Fruit fly (Drosophila melanogaster) whole organism, prepupa: Measurements from ENCODE around the gene Rdl.

Experiments used
- CG11294 ChIP-seq: fragments of 200-800 bp; sonication (Bioruptor generic); IDR thresholded peaks from 2 replicates; pipeline ENCODE4 v1.3.6; 2022; ENCODE audit warnings: missing biosample characterization, missing genetic modification characterization
- CG15336 ChIP-seq: fragments of 200-800 bp; sonication (Bioruptor generic); IDR thresholded peaks from 2 replicates; pipeline ENCODE4 v1.3.6; 2022; ENCODE audit warnings: missing biosample characterization, missing genetic modification characterization
- CG32006 ChIP-seq: fragments of 200-800 bp; sonication (Bioruptor generic); optimal IDR thresholded peaks from 3 replicates; lab custom pipeline; 2017; ENCODE audit warnings: missing biosample characterization, mild to moderate bottlenecking, missing genetic modification characterization
- CG4318 ChIP-seq: fragments of 200-800 bp; sonication (Bioruptor generic); optimal IDR thresholded peaks from 3 replicates; lab custom pipeline; 2017; ENCODE audit warnings: missing biosample characterization, mild to moderate bottlenecking, missing genetic modification characterization
- CG6163 ChIP-seq: fragments of 200-800 bp; sonication (Bioruptor generic); IDR thresholded peaks from 3 replicates; pipeline ENCODE4 v1.3.6; 2022; ENCODE audit warnings: missing biosample characterization, missing genetic modification characterization
- CG6276 ChIP-seq: fragments of 200-800 bp; sonication (Bioruptor generic); optimal IDR thresholded peaks from 2 replicates; lab custom pipeline; 2017; ENCODE audit warnings: missing biosample characterization, mild to moderate bottlenecking, missing genetic modification characterization
- CG6792 ChIP-seq: fragments of 200-800 bp; sonication (Bioruptor generic); optimal IDR thresholded peaks from 3 replicates; lab custom pipeline; 2016; ENCODE audit warnings: missing biosample characterization, missing genetic modification characterization
- CG6854 ChIP-seq: fragments of 200-800 bp; sonication (Bioruptor generic); optimal IDR thresholded peaks from 2 replicates; lab custom pipeline; 2017; ENCODE audit warnings: missing biosample characterization, mild to moderate bottlenecking, missing genetic modification characterization
- CG8119 ChIP-seq: fragments of 200-800 bp; sonication (Bioruptor generic); IDR thresholded peaks from 3 replicates; pipeline ENCODE4 v1.3.6; 2022; ENCODE audit warnings: missing biosample characterization, missing genetic modification characterization
- CG8319 ChIP-seq: fragments of 200-800 bp; sonication (Bioruptor generic); optimal IDR thresholded peaks from 3 replicates; lab custom pipeline; 2016; ENCODE audit warnings: missing biosample characterization, missing genetic modification characterization
- CG8632 ChIP-seq: fragments of 200-800 bp; sonication (Bioruptor generic); optimal IDR thresholded peaks from 3 replicates; lab custom pipeline; 2016; ENCODE audit warnings: missing biosample characterization, missing genetic modification characterization
- CG9139 ChIP-seq: fragments of 200-800 bp; sonication (Bioruptor generic); optimal IDR thresholded peaks from 3 replicates; lab custom pipeline; 2017; ENCODE audit warnings: missing biosample characterization, mild to moderate bottlenecking, missing genetic modification characterization
- Eip78C ChIP-seq: fragments of 200-800 bp; sonication (Bioruptor generic); peaks from one replicate; lab custom pipeline; 2016; ENCODE audit warnings: missing biosample characterization, missing genetic modification characterization
- Ets96B ChIP-seq: fragments of 200-800 bp; optimal IDR thresholded peaks from 2 replicates; lab custom pipeline; 2019; ENCODE audit warnings: missing biosample characterization, mild to moderate bottlenecking, missing genetic modification characterization, moderate library complexity
- Gug ChIP-seq: fragments of 200-800 bp; sonication (Bioruptor generic); IDR thresholded peaks from 2 replicates; pipeline ENCODE4 v1.3.6; 2022; ENCODE audit warnings: missing biosample characterization, missing genetic modification characterization
- Hr39 ChIP-seq: fragments of 200-800 bp; sonication (Bioruptor generic); optimal IDR thresholded peaks from 2 replicates; lab custom pipeline; 2016; ENCODE audit warnings: missing biosample characterization, missing genetic modification characterization
- Hr4 ChIP-seq: fragments of 200-800 bp; sonication (Bioruptor generic); optimal IDR thresholded peaks from 3 replicates; lab custom pipeline; 2016; ENCODE audit warnings: missing biosample characterization, missing genetic modification characterization
- Lpt ChIP-seq: fragments of 200-800 bp; sonication (Bioruptor generic); optimal IDR thresholded peaks from 3 replicates; lab custom pipeline; 2016; ENCODE audit warnings: missing biosample characterization, missing genetic modification characterization
- Met ChIP-seq: fragments of 200-800 bp; sonication (Bioruptor generic); optimal IDR thresholded peaks from 3 replicates; lab custom pipeline; 2016; ENCODE audit warnings: missing biosample characterization, missing genetic modification characterization
- Sox14 ChIP-seq: fragments of 200-800 bp; sonication (Bioruptor generic); optimal IDR thresholded peaks from 3 replicates; lab custom pipeline; 2016; ENCODE audit warnings: missing biosample characterization, missing genetic modification characterization
- Sox15 ChIP-seq: fragments of 200-800 bp; sonication (Bioruptor generic); optimal IDR thresholded peaks from 3 replicates; lab custom pipeline; 2016; ENCODE audit warnings: missing biosample characterization, missing genetic modification characterization
- achi ChIP-seq: fragments of 200-800 bp; sonication (Bioruptor generic); optimal IDR thresholded peaks from 3 replicates; lab custom pipeline; 2016; ENCODE audit warnings: missing biosample characterization, missing genetic modification characterization
- dac ChIP-seq: fragments of 200-800 bp; sonication (Bioruptor generic); optimal IDR thresholded peaks from 2 replicates; lab custom pipeline; 2017; ENCODE audit warnings: missing biosample characterization, mild to moderate bottlenecking, missing genetic modification characterization
- eg ChIP-seq: fragments of 200-800 bp; sonication (Bioruptor generic); IDR thresholded peaks from 3 replicates; pipeline ENCODE4 v1.3.6; 2022; ENCODE audit warnings: missing biosample characterization, missing genetic modification characterization
- lz ChIP-seq: fragments of 200-800 bp; sonication (Bioruptor generic); optimal IDR thresholded peaks from 3 replicates; lab custom pipeline; 2016; ENCODE audit warnings: missing biosample characterization, missing genetic modification characterization
- net ChIP-seq: fragments of 200-800 bp; sonication (Bioruptor generic); optimal IDR thresholded peaks from 3 replicates; lab custom pipeline; 2016; ENCODE audit warnings: missing biosample characterization, missing genetic modification characterization
- pdm3 ChIP-seq: fragments of 200-800 bp; sonication (Bioruptor generic); optimal IDR thresholded peaks from 3 replicates; lab custom pipeline; 2016; ENCODE audit warnings: missing biosample characterization, missing genetic modification characterization
- salr ChIP-seq, 2 experiments: fragments of 200-800 bp; sonication (Bioruptor generic); optimal IDR thresholded peaks; 3 replicates each; lab custom pipeline; 2016 to 2018; ENCODE audit warnings: missing biosample characterization in 2 of 2, missing genetic modification characterization in 2 of 2, mild to moderate bottlenecking in 1 of 2
- spab ChIP-seq: fragments of 200-800 bp; sonication (Bioruptor generic); optimal IDR thresholded peaks from 2 replicates; lab custom pipeline; 2017; ENCODE audit warnings: missing biosample characterization, mild to moderate bottlenecking, missing genetic modification characterization, missing genetic modification reagents
- ss ChIP-seq, 2 experiments: fragments of 200-800 bp; sonication (Bioruptor generic); optimal IDR thresholded peaks; 2 replicates in 1 of 2; 3 replicates in 1 of 2; lab custom pipeline; 2017 to 2018; ENCODE audit warnings: mild to moderate bottlenecking in 2 of 2, missing biosample characterization in 2 of 2, missing genetic modification characterization in 2 of 2, moderate library complexity in 1 of 2
- svp ChIP-seq: fragments of 200-800 bp; sonication (Bioruptor generic); peaks from one replicate; lab custom pipeline; 2016; ENCODE audit warnings: missing biosample characterization, missing genetic modification characterization
- topi ChIP-seq: fragments of 200-800 bp; sonication (Bioruptor generic); optimal IDR thresholded peaks from 3 replicates; lab custom pipeline; 2016; ENCODE audit warnings: missing biosample characterization, missing genetic modification characterization
- vri ChIP-seq: fragments of 200-800 bp; sonication (Bioruptor generic); optimal IDR thresholded peaks from 3 replicates; lab custom pipeline; 2016; ENCODE audit warnings: missing biosample characterization, mild to moderate bottlenecking, missing genetic modification characterization

The Rdl gene

dm6 chr3L:9119564-9119963 is 62.4 kb downstream of the Rdl start:
- TF ChIP-seq svp (GFP tag; lab: Kevin White, UChicago) (peak; percentile 62), CG6163 (0 out of 3 replicates have a peak, but pooled peaks have one; percentile 31), CG32006 (GFP tag; lab: Kevin White, UChicago) (peak; percentile 34), salr (GFP tag; optimal IDR thresholded peaks at IDR 0.05; lab: Kevin White, UChicago) (no peak), Sox15 (GFP tag; lab: Kevin White, UChicago) (no peak), spab (GFP tag; lab: Kevin White, UChicago) (no peak), CG6276 (GFP tag; lab: Kevin White, UChicago) (peak; percentile 3), eg (GFP tag; lab: Robert Waterston, UW) (peak; percentile 71), Eip78C (peak; percentile 61), CG8119 (GFP tag; lab: Robert Waterston, UW) (0 out of 3 replicates have a peak, but pooled peaks have one; percentile 34), Gug (GFP tag; lab: Robert Waterston, UW) (peak; percentile 47), Hr4 (GFP tag; lab: Kevin White, UChicago) (peak; percentile 40), CG6854 (GFP tag; lab: Kevin White, UChicago) (no peak), dac (GFP tag; lab: Kevin White, UChicago) (no peak), CG15336 (GFP tag; lab: Robert Waterston, UW) (peak; percentile 38; the same call in 1 of the 2 replicates), pdm3 (peak; percentile 4), CG11294 (GFP tag; lab: Robert Waterston, UW) (peak; percentile 29; the same call in 1 of the 2 replicates), topi (GFP tag; lab: Kevin White, UChicago) (no peak)
- TF ChIP-seq, all 60 proteins: peak for 12

dm6 chr3L:9115654-9116053 is 66.3 kb downstream of the Rdl start:
- TF ChIP-seq CG8319 (GFP tag; lab: Kevin White, UChicago) = no peak
- TF ChIP-seq lz = no peak
- no peak for TF ChIP-seq Met
- TF ChIP-seq Sox14 (GFP tag; lab: Kevin White, UChicago) = no peak
- TF ChIP-seq CG9139 = no peak
- TF ChIP-seq Ets96B = no peak
- no peak for TF ChIP-seq CG8632 (GFP tag; lab: Kevin White, UChicago)
- TF ChIP-seq Lpt (GFP tag; lab: Kevin White, UChicago) = no peak
- no peak for TF ChIP-seq CG11294 (GFP tag; lab: Robert Waterston, UW)
- no peak for TF ChIP-seq CG6792 (GFP tag; lab: Kevin White, UChicago)
- no peak for TF ChIP-seq svp (GFP tag; lab: Kevin White, UChicago)
- no peak for TF ChIP-seq ss (GFP tag; optimal IDR thresholded peaks at IDR 0.05; lab: Kevin White, UChicago)

dm6 chr3L:9114404-9114803 is 67.5 kb downstream of the Rdl start:
- TF ChIP-seq svp (GFP tag; lab: Kevin White, UChicago) = no peak
- TF ChIP-seq CG4318 (GFP tag; lab: Kevin White, UChicago) = no peak
- TF ChIP-seq achi (GFP tag; lab: Kevin White, UChicago) = no peak
- no peak for TF ChIP-seq CG32006 (GFP tag; lab: Kevin White, UChicago)
- TF ChIP-seq Hr4 (GFP tag; lab: Kevin White, UChicago) = no peak
- no peak for TF ChIP-seq CG9139
- no peak for TF ChIP-seq vri (GFP tag; lab: Kevin White, UChicago)

- TF ChIP-seq CG4318 (GFP tag; lab: Kevin White, UChicago) = no peak
- peak; percentile 8 for TF ChIP-seq Hr4 (GFP tag; lab: Kevin White, UChicago)
- peak; percentile 28 for TF ChIP-seq CG32006 (GFP tag; lab: Kevin White, UChicago)
- TF ChIP-seq net (GFP tag; lab: Kevin White, UChicago) = peak; percentile 52
- no peak for TF ChIP-seq Hr39
- peak; percentile 18 for TF ChIP-seq svp (GFP tag; lab: Kevin White, UChicago)
- TF ChIP-seq Eip78C = peak; percentile 60
- TF ChIP-seq, all 60 proteins: peak for 5
Observed at dm6 chr3L:9113582-9114282, 68.2 kb downstream of the Rdl start.
